Worm (Caenorhabditis elegans) whole organism, L4 larva: ENCODE results near the gene R07E5.11.

ENCODE experiments used
- ZK337.2 ChIP-seq: fragments of 200-800 bp; sonication (Bioruptor generic); IDR thresholded peaks from 2 replicates; pipeline ENCODE4 v1.3.6; 2022; ENCODE audit warnings: missing genetic modification reagents, missing genetic modification characterization, missing compliant biosample characterization
- nhr-48 ChIP-seq: sonication (generic microtip); optimal IDR thresholded peaks from 2 replicates; lab custom pipeline; 2016; ENCODE audit warnings: mild to moderate bottlenecking, missing genetic modification characterization, missing compliant biosample characterization

ce11 chrIII:4441781-4442180 is 26.7 kb upstream of the R07E5.11 start, which contains the start of gene nex-3:
- TF ChIP-seq nhr-48 (tag; lab: Kevin White, UChicago) (no peak), ZK337.2 (GFP tag; lab: Robert Waterston, UW) (no peak)
